Fruit fly (Drosophila melanogaster): ENCODE results near the gene CG32572.
A peak's percentile ranks its signal among the peaks of the same experiment; 100 is the strongest.

CG32572 gene

DNA sequence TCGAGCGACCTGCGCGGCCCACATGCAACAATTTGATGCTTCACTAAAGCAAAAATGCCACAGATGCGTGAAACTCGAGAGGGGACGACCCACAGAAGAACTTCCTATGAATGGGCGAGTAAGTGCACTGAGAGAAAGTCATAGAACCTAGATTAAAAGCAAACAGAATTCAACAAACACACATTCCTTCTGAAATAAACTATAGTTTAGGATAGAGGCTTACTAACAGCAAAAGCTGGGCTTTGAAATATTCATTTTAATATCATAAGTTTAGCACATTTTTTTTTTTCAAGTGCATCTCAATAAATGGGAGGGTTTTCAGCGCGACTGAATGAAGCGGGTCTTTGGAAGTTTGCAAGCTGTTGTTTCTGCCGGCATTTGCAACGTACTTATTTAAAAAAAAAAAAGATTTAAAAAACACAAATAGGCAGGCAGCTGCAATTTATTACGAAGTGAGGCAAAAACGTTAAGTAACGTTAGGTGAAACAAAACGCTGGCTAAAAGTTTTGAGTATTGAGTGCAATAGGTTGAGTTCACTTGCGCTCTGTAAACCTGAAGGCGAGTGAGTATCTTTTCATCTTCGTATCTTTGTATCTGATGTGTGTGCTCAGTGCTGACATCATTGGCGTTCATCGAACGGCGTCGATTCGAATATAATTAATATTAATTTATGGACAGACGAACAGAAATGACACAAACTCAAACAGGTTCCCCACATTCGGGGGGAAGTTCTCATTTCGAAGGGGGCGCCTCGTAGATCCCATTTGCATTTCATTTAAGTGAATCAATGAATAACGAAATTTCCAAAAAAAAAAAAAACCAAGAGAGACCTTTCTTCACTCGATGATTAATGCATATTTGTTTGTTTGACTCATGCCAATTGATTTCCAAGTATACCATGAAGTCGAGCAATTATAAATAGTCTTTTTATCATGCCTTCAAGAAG, 52.2 kb downstream of the CG32572 start (continued):
- TF ChIP-seq D19B (GFP tag; optimal IDR thresholded peaks at IDR 0.05) (no peak), CG7357 (GFP tag; IDR thresholded peaks at IDR 0.05) (peak; percentile 39; the same call in 1 of the 3 replicates), tll (GFP tag; optimal IDR thresholded peaks at IDR 0.05) (no peak), Camta (GFP tag; optimal IDR thresholded peaks at IDR 0.05) (peak; percentile 58), CG6175 (GFP tag; IDR thresholded peaks at IDR 0.05) (no peak), CG17829 (tag; optimal IDR thresholded peaks at IDR 0.05) (peak; percentile 56), CG3995 (GFP tag; optimal IDR thresholded peaks at IDR 0.05) (no peak), Hr3 (GFP tag; optimal IDR thresholded peaks at IDR 0.05) (peak; percentile 50), seq (GFP tag; IDR thresholded peaks at IDR 0.05) (no peak), CG1792 (GFP tag; optimal IDR thresholded peaks at IDR 0.05) (no peak), CG16815 (GFP tag; optimal IDR thresholded peaks at IDR 0.05) (peak; percentile 29), Bgb (GFP tag; IDR thresholded peaks at IDR 0.05; ENCODE audit: partially characterized antibody) (no peak), CG9817 (tag; optimal IDR thresholded peaks at IDR 0.05) (no peak), Hr51 (GFP tag; optimal IDR thresholded peaks at IDR 0.05) (peak in 1 of 2 experiments; percentile 24), Sox100B (GFP tag; optimal IDR thresholded peaks at IDR 0.05) (peak; percentile 12), Lpt (GFP tag; optimal IDR thresholded peaks at IDR 0.05) (no peak), CG17328 (GFP tag; IDR thresholded peaks at IDR 0.05) (peak; percentile 63), unc-4 (GFP tag; IDR thresholded peaks at IDR 0.05; ENCODE audit: partially characterized antibody) (no peak), Opbp (GFP tag; IDR thresholded peaks at IDR 0.05; ENCODE audit: partially characterized antibody) (no peak), CG6765 (GFP tag; optimal IDR thresholded peaks at IDR 0.05) (no peak), run (tag; optimal IDR thresholded peaks at IDR 0.05) (no peak), Hr78 (GFP tag; optimal IDR thresholded peaks at IDR 0.05) (peak in 1 of 2 experiments; percentile 29), ems (GFP tag; optimal IDR thresholded peaks at IDR 0.05) (peak; percentile 28), CG11398 (GFP tag; optimal IDR thresholded peaks at IDR 0.05) (no peak), CG2712 (tag; optimal IDR thresholded peaks at IDR 0.05) (peak; percentile 78), tio (GFP tag; optimal IDR thresholded peaks at IDR 0.05) (peak; percentile 5), jigr1 (GFP tag; IDR thresholded peaks at IDR 0.05) (0 out of 3 replicates have a peak, but pooled peaks have one; percentile 21), CG15514 (GFP tag; optimal IDR thresholded peaks at IDR 0.05) (no peak), Lhr (GFP tag; optimal IDR thresholded peaks at IDR 0.05) (no peak), gfzf (GFP tag; optimal IDR thresholded peaks at IDR 0.05) (no peak), CG18476 (GFP tag; optimal IDR thresholded peaks at IDR 0.05) (peak; percentile 11), MTF-1 (GFP tag; optimal IDR thresholded peaks at IDR 0.05; ENCODE audit: borderline replicate concordance) (peak; percentile 43), onecut (GFP tag; IDR thresholded peaks at IDR 0.05) (peak; percentile 61), CG8388 (GFP tag; optimal IDR thresholded peaks at IDR 0.05) (peak; percentile 36), CG18011 (GFP tag; optimal IDR thresholded peaks at IDR 0.05) (no peak), cato (GFP tag; optimal IDR thresholded peaks at IDR 0.05; ENCODE audit: borderline replicate concordance) (peak; percentile 25), Bdp1 (GFP tag; optimal IDR thresholded peaks at IDR 0.05) (no peak), CG1832 (GFP tag; optimal IDR thresholded peaks at IDR 0.05) (no peak), CG6683 (GFP tag; optimal IDR thresholded peaks at IDR 0.05) (no peak), zen2 (GFP tag; IDR thresholded peaks at IDR 0.05; ENCODE audit: partially characterized antibody) (no peak), BtbVII (GFP tag; optimal IDR thresholded peaks at IDR 0.05) (no peak), CG8281 (tag; optimal IDR thresholded peaks at IDR 0.05) (no peak), CG11723 (GFP tag; optimal IDR thresholded peaks at IDR 0.05) (no peak), Asciz (GFP tag; optimal IDR thresholded peaks at IDR 0.05) (peak; percentile 11), CG3838 (GFP tag; optimal IDR thresholded peaks at IDR 0.05) (no peak), CG3847 (GFP tag; IDR thresholded peaks at IDR 0.05) (no peak), crc (GFP tag; optimal IDR thresholded peaks at IDR 0.05) (no peak)
